Fruit fly (Drosophila melanogaster) whole organism, prepupa: ENCODE results near the gene CG42835.

Experiments used
- Blimp-1 ChIP-seq: fragments of 200-800 bp; sonication (Bioruptor generic); optimal IDR thresholded peaks from 3 replicates; lab custom pipeline; 2017; ENCODE audit warnings: missing biosample characterization, missing genetic modification characterization, mild to moderate bottlenecking, moderate library complexity, missing genetic modification reagents
- CG10631 ChIP-seq: fragments of 200-800 bp; sonication (Bioruptor generic); optimal IDR thresholded peaks from 2 replicates; lab custom pipeline; 2016; ENCODE audit warnings: missing biosample characterization, missing genetic modification characterization
- CG10669 ChIP-seq: fragments of 200-800 bp; sonication (Bioruptor generic); optimal IDR thresholded peaks from 3 replicates; lab custom pipeline; 2018; ENCODE audit warnings: missing biosample characterization, mild to moderate bottlenecking, missing genetic modification characterization, moderate library complexity
- CG11902 ChIP-seq: fragments of 200-800 bp; sonication (Bioruptor generic); optimal IDR thresholded peaks from 3 replicates; lab custom pipeline; 2016; ENCODE audit warnings: missing biosample characterization, missing genetic modification characterization
- CG1621 ChIP-seq: fragments of 200-800 bp; sonication (Bioruptor generic); optimal IDR thresholded peaks from 3 replicates; lab custom pipeline; 2018; ENCODE audit warnings: missing biosample characterization, mild to moderate bottlenecking, missing genetic modification characterization
- CG16779 ChIP-seq: fragments of 200-800 bp; sonication (Bioruptor generic); optimal IDR thresholded peaks from 3 replicates; lab custom pipeline; 2017; ENCODE audit warnings: missing biosample characterization, mild to moderate bottlenecking, missing genetic modification characterization
- CG3032 ChIP-seq: fragments of 200-800 bp; optimal IDR thresholded peaks from 2 replicates; lab custom pipeline; 2019; ENCODE audit warnings: missing biosample characterization, mild to moderate bottlenecking, missing genetic modification characterization, moderate library complexity
- CG31627 ChIP-seq: fragments of 200-800 bp; sonication (Bioruptor generic); optimal IDR thresholded peaks from 3 replicates; lab custom pipeline; 2016; ENCODE audit warnings: missing biosample characterization, missing genetic modification characterization
- CG32006 ChIP-seq: fragments of 200-800 bp; sonication (Bioruptor generic); optimal IDR thresholded peaks from 3 replicates; lab custom pipeline; 2017; ENCODE audit warnings: missing biosample characterization, mild to moderate bottlenecking, missing genetic modification characterization
- CG3919 ChIP-seq: fragments of 200-800 bp; sonication (Bioruptor generic); optimal IDR thresholded peaks from 3 replicates; lab custom pipeline; 2016; ENCODE audit warnings: missing biosample characterization, missing genetic modification characterization
- CG6163 ChIP-seq: fragments of 200-800 bp; sonication (Bioruptor generic); IDR thresholded peaks from 3 replicates; pipeline ENCODE4 v1.3.6; 2022; ENCODE audit warnings: missing biosample characterization, missing genetic modification characterization
- CG6276 ChIP-seq: fragments of 200-800 bp; sonication (Bioruptor generic); optimal IDR thresholded peaks from 2 replicates; lab custom pipeline; 2017; ENCODE audit warnings: missing biosample characterization, mild to moderate bottlenecking, missing genetic modification characterization
- CG6808 ChIP-seq: fragments of 200-800 bp; sonication (Bioruptor generic); optimal IDR thresholded peaks from 3 replicates; lab custom pipeline; 2017; ENCODE audit warnings: missing biosample characterization, missing genetic modification characterization, mild to moderate bottlenecking, moderate library complexity, missing genetic modification reagents
- CG6854 ChIP-seq: fragments of 200-800 bp; sonication (Bioruptor generic); optimal IDR thresholded peaks from 2 replicates; lab custom pipeline; 2017; ENCODE audit warnings: missing biosample characterization, mild to moderate bottlenecking, missing genetic modification characterization
- CG7368 ChIP-seq: fragments of 200-800 bp; sonication (Bioruptor generic); optimal IDR thresholded peaks from 3 replicates; lab custom pipeline; 2016; ENCODE audit warnings: missing biosample characterization, missing genetic modification characterization
- CG8119 ChIP-seq: fragments of 200-800 bp; sonication (Bioruptor generic); IDR thresholded peaks from 3 replicates; pipeline ENCODE4 v1.3.6; 2022; ENCODE audit warnings: missing biosample characterization, missing genetic modification characterization
- CG8319 ChIP-seq: fragments of 200-800 bp; sonication (Bioruptor generic); optimal IDR thresholded peaks from 3 replicates; lab custom pipeline; 2016; ENCODE audit warnings: missing biosample characterization, missing genetic modification characterization
- CG8632 ChIP-seq: fragments of 200-800 bp; sonication (Bioruptor generic); optimal IDR thresholded peaks from 3 replicates; lab custom pipeline; 2016; ENCODE audit warnings: missing biosample characterization, missing genetic modification characterization
- CG9139 ChIP-seq: fragments of 200-800 bp; sonication (Bioruptor generic); optimal IDR thresholded peaks from 3 replicates; lab custom pipeline; 2017; ENCODE audit warnings: missing biosample characterization, mild to moderate bottlenecking, missing genetic modification characterization
- Eip75B ChIP-seq: fragments of 200-800 bp; sonication (Bioruptor generic); optimal IDR thresholded peaks from 3 replicates; lab custom pipeline; 2016; ENCODE audit warnings: missing biosample characterization, missing genetic modification characterization
- Eip78C ChIP-seq: fragments of 200-800 bp; sonication (Bioruptor generic); peaks from one replicate; lab custom pipeline; 2016; ENCODE audit warnings: missing biosample characterization, missing genetic modification characterization
- Eip93F ChIP-seq: fragments of 200-800 bp; sonication (Bioruptor generic); optimal IDR thresholded peaks from 2 replicates; lab custom pipeline; 2016; ENCODE audit warnings: missing biosample characterization, mild to moderate bottlenecking, missing genetic modification characterization
- Ets21C ChIP-seq: fragments of 200-800 bp; sonication (Bioruptor generic); optimal IDR thresholded peaks from 3 replicates; lab custom pipeline; 2016; ENCODE audit warnings: missing biosample characterization, missing genetic modification characterization
- Ets96B ChIP-seq: fragments of 200-800 bp; optimal IDR thresholded peaks from 2 replicates; lab custom pipeline; 2019; ENCODE audit warnings: missing biosample characterization, mild to moderate bottlenecking, missing genetic modification characterization, moderate library complexity
- Gug ChIP-seq: fragments of 200-800 bp; sonication (Bioruptor generic); IDR thresholded peaks from 2 replicates; pipeline ENCODE4 v1.3.6; 2022; ENCODE audit warnings: missing biosample characterization, missing genetic modification characterization
- Hr38 ChIP-seq: sonication (Bioruptor generic); optimal IDR thresholded peaks from 2 replicates; lab custom pipeline; 2016; ENCODE audit warnings: missing biosample characterization, missing genetic modification characterization
- Hr4 ChIP-seq: fragments of 200-800 bp; sonication (Bioruptor generic); optimal IDR thresholded peaks from 3 replicates; lab custom pipeline; 2016; ENCODE audit warnings: missing biosample characterization, missing genetic modification characterization
- Lpt ChIP-seq: fragments of 200-800 bp; sonication (Bioruptor generic); optimal IDR thresholded peaks from 3 replicates; lab custom pipeline; 2016; ENCODE audit warnings: missing biosample characterization, missing genetic modification characterization
- Met ChIP-seq: fragments of 200-800 bp; sonication (Bioruptor generic); optimal IDR thresholded peaks from 3 replicates; lab custom pipeline; 2016; ENCODE audit warnings: missing biosample characterization, missing genetic modification characterization
- OdsH ChIP-seq: fragments of 200-800 bp; sonication (Bioruptor generic); optimal IDR thresholded peaks from 3 replicates; lab custom pipeline; 2016; ENCODE audit warnings: missing biosample characterization, missing genetic modification characterization
- Smox ChIP-seq: fragments of 200-800 bp; sonication (Bioruptor generic); optimal IDR thresholded peaks from 3 replicates; lab custom pipeline; 2016; ENCODE audit warnings: missing biosample characterization, missing genetic modification characterization
- Sox102F ChIP-seq: fragments of 200-800 bp; sonication (Bioruptor generic); optimal IDR thresholded peaks from 2 replicates; lab custom pipeline; 2016; ENCODE audit warnings: missing biosample characterization, mild to moderate bottlenecking, missing genetic modification characterization
- acj6 ChIP-seq: fragments of 200-800 bp; sonication (Bioruptor generic); optimal IDR thresholded peaks from 3 replicates; lab custom pipeline; 2016; ENCODE audit warnings: missing biosample characterization, missing genetic modification characterization
- dac ChIP-seq: fragments of 200-800 bp; sonication (Bioruptor generic); optimal IDR thresholded peaks from 2 replicates; lab custom pipeline; 2017; ENCODE audit warnings: missing biosample characterization, mild to moderate bottlenecking, missing genetic modification characterization
- dsx ChIP-seq: fragments of 200-800 bp; optimal IDR thresholded peaks from 3 replicates; lab custom pipeline; 2019; ENCODE audit warnings: missing biosample characterization, mild to moderate bottlenecking, missing genetic modification characterization, moderate library complexity; ENCODE audit not compliant: poor library complexity, severe bottlenecking
- eg ChIP-seq: fragments of 200-800 bp; sonication (Bioruptor generic); IDR thresholded peaks from 3 replicates; pipeline ENCODE4 v1.3.6; 2022; ENCODE audit warnings: missing biosample characterization, missing genetic modification characterization
- fkh ChIP-seq: fragments of 200-800 bp; sonication (Bioruptor generic); optimal IDR thresholded peaks from 3 replicates; lab custom pipeline; 2017; ENCODE audit warnings: missing biosample characterization, mild to moderate bottlenecking, missing genetic modification characterization, moderate library complexity
- lz ChIP-seq: fragments of 200-800 bp; sonication (Bioruptor generic); optimal IDR thresholded peaks from 3 replicates; lab custom pipeline; 2016; ENCODE audit warnings: missing biosample characterization, missing genetic modification characterization
- pdm3 ChIP-seq: fragments of 200-800 bp; sonication (Bioruptor generic); optimal IDR thresholded peaks from 3 replicates; lab custom pipeline; 2016; ENCODE audit warnings: missing biosample characterization, missing genetic modification characterization
- salr ChIP-seq, 2 experiments: fragments of 200-800 bp; sonication (Bioruptor generic); optimal IDR thresholded peaks; 3 replicates each; lab custom pipeline; 2016 to 2018; ENCODE audit warnings: missing biosample characterization in 2 of 2, missing genetic modification characterization in 2 of 2, mild to moderate bottlenecking in 1 of 2
- spab ChIP-seq: fragments of 200-800 bp; sonication (Bioruptor generic); optimal IDR thresholded peaks from 2 replicates; lab custom pipeline; 2017; ENCODE audit warnings: missing biosample characterization, mild to moderate bottlenecking, missing genetic modification characterization, missing genetic modification reagents
- ss ChIP-seq, 2 experiments: fragments of 200-800 bp; sonication (Bioruptor generic); optimal IDR thresholded peaks; 2 replicates in 1 of 2; 3 replicates in 1 of 2; lab custom pipeline; 2017 to 2018; ENCODE audit warnings: mild to moderate bottlenecking in 2 of 2, missing biosample characterization in 2 of 2, missing genetic modification characterization in 2 of 2, moderate library complexity in 1 of 2
- svp ChIP-seq: fragments of 200-800 bp; sonication (Bioruptor generic); peaks from one replicate; lab custom pipeline; 2016; ENCODE audit warnings: missing biosample characterization, missing genetic modification characterization
- topi ChIP-seq: fragments of 200-800 bp; sonication (Bioruptor generic); optimal IDR thresholded peaks from 3 replicates; lab custom pipeline; 2016; ENCODE audit warnings: missing biosample characterization, missing genetic modification characterization
- vri ChIP-seq: fragments of 200-800 bp; sonication (Bioruptor generic); optimal IDR thresholded peaks from 3 replicates; lab custom pipeline; 2016; ENCODE audit warnings: missing biosample characterization, mild to moderate bottlenecking, missing genetic modification characterization

Gene CG42835

DNA sequence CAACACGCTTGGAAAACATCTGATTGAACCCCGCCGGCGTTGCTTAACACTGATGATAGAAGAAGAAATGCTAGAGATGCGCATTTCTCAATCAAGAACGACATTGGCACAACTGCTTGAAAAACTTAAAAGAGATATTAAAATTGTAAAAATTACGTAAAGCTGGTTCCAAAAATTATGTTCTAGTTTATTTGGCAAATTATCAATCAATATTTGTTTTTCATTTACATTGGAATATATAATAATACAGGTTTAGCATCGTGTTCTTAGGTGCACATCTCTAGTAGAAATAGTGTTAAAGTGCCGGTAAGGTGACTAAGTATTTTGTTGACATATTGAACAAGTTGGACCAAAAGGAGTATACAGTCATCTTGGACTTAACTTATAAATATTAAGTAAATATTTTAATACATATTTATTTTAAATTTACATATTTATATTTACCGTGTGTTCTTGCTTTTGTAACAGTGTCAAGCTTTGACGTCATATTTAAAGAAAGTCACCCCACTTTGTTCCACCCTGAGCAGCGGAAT, 29.1 kb upstream of the CG42835 start, which contains the start of the genes Brf and sds22 (continued):
- peak; percentile 69 to 89 for TF ChIP-seq ss (GFP tag; optimal IDR thresholded peaks at IDR 0.05; lab: Kevin White, UChicago)
- peak; percentile 95 for TF ChIP-seq CG32006 (GFP tag; lab: Kevin White, UChicago)
- peak; percentile 97 for TF ChIP-seq Eip78C (GFP tag; lab: Kevin White, UChicago)
- peak; percentile 96 for TF ChIP-seq Hr4 (GFP tag; lab: Kevin White, UChicago)
- peak; percentile 32 for TF ChIP-seq Hr38 (GFP tag; lab: Kevin White, UChicago)
- peak; percentile 77 for TF ChIP-seq CG16779
- TF ChIP-seq Blimp-1 (GFP tag; lab: Kevin White, UChicago) = peak; percentile 85
- peak; percentile 98 for TF ChIP-seq CG10631 (GFP tag; lab: Kevin White, UChicago)
- TF ChIP-seq spab (GFP tag; lab: Kevin White, UChicago) = peak; percentile 83
- peak; percentile 97 for TF ChIP-seq lz (GFP tag; lab: Kevin White, UChicago)
- TF ChIP-seq OdsH (GFP tag; lab: Kevin White, UChicago) = peak; percentile 97
- TF ChIP-seq Eip93F = peak; percentile 86
- peak; percentile 77 to 93 for TF ChIP-seq salr (GFP tag; optimal IDR thresholded peaks at IDR 0.05; lab: Kevin White, UChicago)
- peak; percentile 92 for TF ChIP-seq CG8319 (GFP tag; lab: Kevin White, UChicago)
- peak; percentile 79 for TF ChIP-seq CG6276
- TF ChIP-seq dsx (GFP tag; lab: Kevin White, UChicago) = peak; percentile 91
- peak; percentile 96 for TF ChIP-seq topi (GFP tag; lab: Kevin White, UChicago)
- peak; percentile 95 for TF ChIP-seq CG3919 (GFP tag; lab: Kevin White, UChicago)
- TF ChIP-seq, all 60 proteins: peak for 60

dm6 chr3R:17394318-17395188, 25.9 kb upstream of the CG42835 start, which contains the start of gene CREG:
TSS of gene CREG (minus strand) at chr3R:17394640.
- TF ChIP-seq ss (GFP tag; optimal IDR thresholded peaks at IDR 0.05; lab: Kevin White, UChicago) (peak; percentile 5 to 24), dac (GFP tag; lab: Kevin White, UChicago) (no peak), pdm3 (GFP tag; lab: Kevin White, UChicago) (peak; percentile 62), Ets21C (GFP tag; lab: Kevin White, UChicago) (peak; percentile 30), CG3032 (no peak), acj6 (GFP tag; lab: Kevin White, UChicago) (peak; percentile 32), vri (peak; percentile 10), CG10631 (GFP tag; lab: Kevin White, UChicago) (peak; percentile 10), Ets96B (tag; lab: Kevin White, UChicago) (no peak), CG8119 (GFP tag; lab: Robert Waterston, UW) (0 out of 3 replicates have a peak, but pooled peaks have one; percentile 15), svp (GFP tag; lab: Kevin White, UChicago) (peak; percentile 96), fkh (GFP tag; lab: Kevin White, UChicago) (peak; percentile 20), Sox102F (GFP tag; lab: Kevin White, UChicago) (peak; percentile 57), spab (GFP tag; lab: Kevin White, UChicago) (peak; percentile 2), CG32006 (GFP tag; lab: Kevin White, UChicago) (peak; percentile 69), CG6854 (GFP tag; lab: Kevin White, UChicago) (peak; percentile 12), CG7368 (GFP tag; lab: Kevin White, UChicago) (peak; percentile 12), lz (GFP tag; lab: Kevin White, UChicago) (peak; percentile 43), Hr4 (GFP tag; lab: Kevin White, UChicago) (peak; percentile 48), CG31627 (GFP tag; lab: Kevin White, UChicago) (peak; percentile 38), OdsH (GFP tag; lab: Kevin White, UChicago) (peak; percentile 57), CG1621 (no peak), Met (GFP tag; lab: Kevin White, UChicago) (peak; percentile 71), Lpt (GFP tag; lab: Kevin White, UChicago) (no peak), CG8632 (GFP tag; lab: Kevin White, UChicago) (peak; percentile 38), CG9139 (GFP tag; lab: Kevin White, UChicago) (no peak), CG6808 (GFP tag; lab: Kevin White, UChicago) (peak; percentile 44), Smox (GFP tag; lab: Kevin White, UChicago) (peak; percentile 55), Eip75B (GFP tag; lab: Kevin White, UChicago) (peak; percentile 51), CG6163 (GFP tag; lab: Robert Waterston, UW) (peak; percentile 33; the same call in 1 of the 3 replicates), CG10669 (GFP tag; lab: Kevin White, UChicago) (peak; percentile 6), CG11902 (GFP tag; lab: Kevin White, UChicago) (peak; percentile 41), eg (no peak), Eip78C (GFP tag; lab: Kevin White, UChicago) (peak; percentile 88), Gug (GFP tag; lab: Robert Waterston, UW) (no peak), Eip93F (peak; percentile 48)
